Worm (Caenorhabditis elegans) whole organism, late embryonic: ENCODE measurements around the gene F53F1.2.

Experiments used
- K09A11.1 ChIP-seq: sonication (generic microtip); optimal IDR thresholded peaks from 2 replicates; lab custom pipeline; 2017; ENCODE audit warnings: antibody characterized with exemption, mild to moderate bottlenecking, missing genetic modification characterization, missing compliant biosample characterization; ENCODE audit not compliant: insufficient read depth
- fkh-10 ChIP-seq: fragments of 150-350 bp; optimal IDR thresholded peaks from 2 replicates; lab custom pipeline; 2014; ENCODE audit warnings: missing biosample characterization, missing genetic modification reagents, missing genetic modification characterization
- hlh-15 ChIP-seq: sonication (generic microtip); optimal IDR thresholded peaks from 2 replicates; lab custom pipeline; 2016; ENCODE audit warnings: missing genetic modification characterization, missing compliant biosample characterization
- mec-3 ChIP-seq: sonication (generic microtip); optimal IDR thresholded peaks from 2 replicates; lab custom pipeline; 2016; ENCODE audit warnings: borderline replicate concordance, missing genetic modification characterization, missing compliant biosample characterization
- nfya-1 ChIP-seq: sonication (generic microtip); optimal IDR thresholded peaks from 2 replicates; lab custom pipeline; 2017; ENCODE audit warnings: missing genetic modification characterization, mild to moderate bottlenecking, missing compliant biosample characterization, antibody characterized with exemption, moderate library complexity
- pha-4 ChIP-seq: fragments of 150-350 bp; optimal IDR thresholded peaks from 2 replicates; lab custom pipeline; 2018; ENCODE audit warnings: missing biosample characterization, missing genetic modification reagents, missing genetic modification characterization
- pqm-1 ChIP-seq: sonication (generic microtip); optimal IDR thresholded peaks from 2 replicates; lab custom pipeline; 2016; ENCODE audit warnings: missing genetic modification characterization, missing compliant biosample characterization

DNA sequence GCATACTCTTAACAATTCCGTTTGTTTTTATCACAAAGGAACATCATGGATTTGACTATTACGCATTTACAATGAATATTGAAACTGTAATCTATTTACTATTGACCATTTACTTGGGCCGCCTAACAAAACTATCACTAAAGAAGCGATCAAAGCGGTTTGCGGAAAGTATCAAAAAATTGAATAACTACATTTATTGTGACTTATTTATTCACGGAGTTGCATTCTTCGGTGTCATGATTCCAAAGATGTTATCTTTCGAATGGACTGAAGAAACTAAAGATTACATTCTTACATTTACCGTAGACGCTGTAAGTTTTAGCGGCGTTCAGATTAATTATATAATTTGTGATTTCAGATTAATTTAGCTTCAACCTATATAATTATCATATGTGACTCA, 42.4 kb upstream of the F53F1.2 start:
- no peak for TF ChIP-seq pqm-1 (tag; lab: Kevin White, UChicago)
- TF ChIP-seq pha-4 (tag; lab: Kevin White, UChicago) = no peak
- TF ChIP-seq nfya-1 (tag; lab: Kevin White, UChicago) = no peak
- no peak for TF ChIP-seq mec-3 (tag; lab: Kevin White, UChicago)
- no peak for TF ChIP-seq fkh-10 (GFP tag; lab: Kevin White, UChicago)
- TF ChIP-seq hlh-15 (tag; lab: Kevin White, UChicago) = no peak
- no peak for TF ChIP-seq K09A11.1 (tag; lab: Kevin White, UChicago)
